Fruit fly (Drosophila melanogaster): Measurements from ENCODE around the gene iPLA2-VIA.

Gene iPLA2-VIA

dm6 chr3L:9820248-9820647 is 43.9 kb downstream of the iPLA2-VIA start:
- TF ChIP-seq CG7045 (GFP tag; optimal IDR thresholded peaks at IDR 0.05), result no peak
- no peak for TF ChIP-seq CG12768 (GFP tag; optimal IDR thresholded peaks at IDR 0.05)
- TF ChIP-seq CG11617 (GFP tag; optimal IDR thresholded peaks at IDR 0.05), result no peak
- TF ChIP-seq Mnt (GFP tag; optimal IDR thresholded peaks at IDR 0.05), result no peak
- TF ChIP-seq bab1 (GFP tag; optimal IDR thresholded peaks at IDR 0.05), result no peak
- no peak for TF ChIP-seq toe (GFP tag; optimal IDR thresholded peaks at IDR 0.05)
- no peak for TF ChIP-seq CG1620 (GFP tag; optimal IDR thresholded peaks at IDR 0.05)
- no peak for TF ChIP-seq CG5204 (GFP tag; optimal IDR thresholded peaks at IDR 0.05)
- no peak for TF ChIP-seq CG14711 (tag; optimal IDR thresholded peaks at IDR 0.05)

dm6 chr3L:9815705-9816104 is 48.4 kb downstream of the iPLA2-VIA start:
- TF ChIP-seq CG14711 (tag; optimal IDR thresholded peaks at IDR 0.05) (no peak), toe (GFP tag; optimal IDR thresholded peaks at IDR 0.05) (no peak), ovo (GFP tag; optimal IDR thresholded peaks at IDR 0.05) (no peak), CG1620 (GFP tag; optimal IDR thresholded peaks at IDR 0.05) (no peak), tj (GFP tag; optimal IDR thresholded peaks at IDR 0.05) (no peak), cic (GFP tag; optimal IDR thresholded peaks at IDR 0.05) (no peak), CG33017 (tag; optimal IDR thresholded peaks at IDR 0.05) (no peak), Crg-1 (GFP tag; optimal IDR thresholded peaks at IDR 0.05) (no peak), pad (GFP tag; optimal IDR thresholded peaks at IDR 0.05) (no peak), Clk (GFP tag; optimal IDR thresholded peaks at IDR 0.05) (no peak), Hr96 (GFP tag; optimal IDR thresholded peaks at IDR 0.05) (no peak), Mnt (GFP tag; optimal IDR thresholded peaks at IDR 0.05) (no peak), cnc (optimal IDR thresholded peaks at IDR 0.05) (no peak), CG5204 (GFP tag; optimal IDR thresholded peaks at IDR 0.05) (no peak), CG11617 (GFP tag; optimal IDR thresholded peaks at IDR 0.05) (no peak), bab1 (GFP tag; optimal IDR thresholded peaks at IDR 0.05) (no peak), CG7101 (tag; optimal IDR thresholded peaks at IDR 0.05) (no peak), CG12768 (GFP tag; optimal IDR thresholded peaks at IDR 0.05) (no peak)

dm6 chr3L:9814621-9815020 is 49.5 kb downstream of the iPLA2-VIA start:
- TF ChIP-seq CG12768 (GFP tag; optimal IDR thresholded peaks at IDR 0.05) (no peak), CG5204 (GFP tag; optimal IDR thresholded peaks at IDR 0.05) (no peak), pad (GFP tag; optimal IDR thresholded peaks at IDR 0.05) (no peak), toe (GFP tag; optimal IDR thresholded peaks at IDR 0.05) (no peak), CG1620 (GFP tag; optimal IDR thresholded peaks at IDR 0.05) (no peak), tj (GFP tag; optimal IDR thresholded peaks at IDR 0.05) (no peak), Crg-1 (GFP tag; optimal IDR thresholded peaks at IDR 0.05) (no peak), Clk (GFP tag; optimal IDR thresholded peaks at IDR 0.05) (no peak), CG33017 (tag; optimal IDR thresholded peaks at IDR 0.05) (no peak), CG11617 (GFP tag; optimal IDR thresholded peaks at IDR 0.05) (no peak), bab1 (GFP tag; optimal IDR thresholded peaks at IDR 0.05) (no peak), CG7045 (GFP tag; optimal IDR thresholded peaks at IDR 0.05) (no peak), cic (GFP tag; optimal IDR thresholded peaks at IDR 0.05) (no peak), kay (GFP tag; ENCODE audit: borderline replicate concordance) (no peak), ovo (GFP tag; optimal IDR thresholded peaks at IDR 0.05) (no peak), cnc (optimal IDR thresholded peaks at IDR 0.05) (no peak), Hr96 (GFP tag; optimal IDR thresholded peaks at IDR 0.05) (no peak), Mnt (GFP tag; optimal IDR thresholded peaks at IDR 0.05) (no peak)

- TF ChIP-seq Crg-1 (GFP tag; optimal IDR thresholded peaks at IDR 0.05) (no peak), kay (GFP tag; ENCODE audit: borderline replicate concordance) (no peak), CG12768 (GFP tag; optimal IDR thresholded peaks at IDR 0.05) (no peak), Mnt (GFP tag; optimal IDR thresholded peaks at IDR 0.05) (no peak), cnc (optimal IDR thresholded peaks at IDR 0.05) (no peak), Hr96 (GFP tag; optimal IDR thresholded peaks at IDR 0.05) (no peak), CG1620 (GFP tag; optimal IDR thresholded peaks at IDR 0.05) (no peak), CG14711 (tag; optimal IDR thresholded peaks at IDR 0.05) (no peak), bab1 (GFP tag; optimal IDR thresholded peaks at IDR 0.05) (no peak), CG7101 (tag; optimal IDR thresholded peaks at IDR 0.05) (no peak), Clk (GFP tag; optimal IDR thresholded peaks at IDR 0.05) (no peak), CG11617 (GFP tag; optimal IDR thresholded peaks at IDR 0.05) (no peak), CG33017 (tag; optimal IDR thresholded peaks at IDR 0.05) (no peak), CG5204 (GFP tag; optimal IDR thresholded peaks at IDR 0.05) (no peak), toe (GFP tag; optimal IDR thresholded peaks at IDR 0.05) (no peak)
Observed at dm6 chr3L:9813345-9813897, 50.7 kb downstream of the iPLA2-VIA start, which contains the start of gene CG43897. Gene CG43897, plus strand, starts transcription at chr3L:9813847.

All from whole organism, adult.